Worm (Caenorhabditis elegans) whole organism, L4 larva: Measurements from ENCODE around the gene nas-39.

Experiments
- F10B5.3 ChIP-seq: sonication (generic microtip); optimal IDR thresholded peaks from 2 replicates; lab custom pipeline; 2016; ENCODE audit warnings: mild to moderate bottlenecking, missing genetic modification characterization, missing compliant biosample characterization
- F26F4.8 ChIP-seq: fragments of 200-800 bp; sonication (Bioruptor generic); conservative IDR thresholded peaks from 2 replicates; pipeline ENCODE4 v1.3.6; 2022; ENCODE audit warnings: missing genetic modification characterization, missing compliant biosample characterization
- R02D3.7 ChIP-seq: fragments of 150-350 bp; sonication (generic microtip); optimal IDR thresholded peaks from 3 replicates; lab custom pipeline; 2014; ENCODE audit warnings: missing biosample characterization, missing genetic modification characterization
- T20F7.1 ChIP-seq: fragments of 200-800 bp; sonication (Bioruptor generic); optimal IDR thresholded peaks from 2 replicates; lab custom pipeline; 2018; ENCODE audit warnings: mild to moderate bottlenecking, missing genetic modification characterization, missing compliant biosample characterization
- T26A8.4 ChIP-seq: fragments of 200-800 bp; sonication (Bioruptor generic); IDR thresholded peaks from 2 replicates; pipeline ENCODE4 v1.3.6; 2022; ENCODE audit warnings: missing genetic modification characterization, missing compliant biosample characterization
- Y105C5A.15 ChIP-seq: fragments of 200-800 bp; sonication (Bioruptor generic); IDR thresholded peaks from 2 replicates; pipeline ENCODE4 v1.3.6; 2022; ENCODE audit warnings: missing genetic modification characterization, missing compliant biosample characterization
- Y48G9A.11 ChIP-seq: fragments of 200-800 bp; sonication (Bioruptor generic); IDR thresholded peaks from 2 replicates; pipeline ENCODE4 v1.3.6; 2022; ENCODE audit warnings: missing genetic modification reagents, missing genetic modification characterization, missing compliant biosample characterization
- Y5F2A.4 ChIP-seq: fragments of 200-800 bp; sonication (Bioruptor generic); optimal IDR thresholded peaks from 2 replicates; lab custom pipeline; 2018; ENCODE audit warnings: mild to moderate bottlenecking, missing genetic modification characterization, missing compliant biosample characterization
- Y75B8A.6 ChIP-seq: fragments of 200-800 bp; sonication (Bioruptor generic); IDR thresholded peaks from 2 replicates; pipeline ENCODE4 v1.3.6; 2022; ENCODE audit warnings: missing genetic modification reagents, missing genetic modification characterization, missing compliant biosample characterization
- aly-2 ChIP-seq: sonication (generic microtip); optimal IDR thresholded peaks from 2 replicates; lab custom pipeline; 2018; ENCODE audit warnings: missing biosample characterization, missing genetic modification characterization
- arid-1 ChIP-seq: fragments of 200-800 bp; sonication (Bioruptor generic); conservative IDR thresholded peaks from 2 replicates; pipeline ENCODE4 v1.3.6; 2022; ENCODE audit warnings: missing genetic modification reagents, missing genetic modification characterization, missing compliant biosample characterization
- attf-4 ChIP-seq: sonication (generic microtip); optimal IDR thresholded peaks from 3 replicates; lab custom pipeline; 2017; ENCODE audit warnings: missing biosample characterization, missing genetic modification characterization
- ceh-28 ChIP-seq: fragments of 150-350 bp; optimal IDR thresholded peaks from 2 replicates; lab custom pipeline; 2014; ENCODE audit warnings: missing biosample characterization, missing genetic modification reagents, missing genetic modification characterization
- ceh-32 ChIP-seq: sonication (generic microtip); optimal IDR thresholded peaks from 2 replicates; lab custom pipeline; 2016; ENCODE audit warnings: mild to moderate bottlenecking, missing genetic modification characterization, missing compliant biosample characterization; ENCODE audit not compliant: poor library complexity
- ceh-44 ChIP-seq: fragments of 200-800 bp; sonication (Bioruptor generic); IDR thresholded peaks from 2 replicates; pipeline ENCODE4 v1.3.6; 2022; ENCODE audit warnings: missing genetic modification reagents, missing genetic modification characterization, missing compliant biosample characterization
- ctbp-1 ChIP-seq: fragments of 200-800 bp; sonication (Bioruptor generic); IDR thresholded peaks from 2 replicates; pipeline ENCODE4 v1.3.6; 2022; ENCODE audit warnings: missing genetic modification reagents, missing genetic modification characterization, missing compliant biosample characterization
- daf-8 ChIP-seq: fragments of 200-800 bp; sonication (Bioruptor generic); IDR thresholded peaks from 2 replicates; pipeline ENCODE4 v1.3.6; 2022; ENCODE audit warnings: missing genetic modification characterization, missing compliant biosample characterization
- dmd-8 ChIP-seq: fragments of 200-800 bp; sonication (Bioruptor generic); IDR thresholded peaks from 2 replicates; pipeline ENCODE4 v1.3.6; 2022; ENCODE audit warnings: missing genetic modification characterization, missing compliant biosample characterization
- dmd-9 ChIP-seq: fragments of 200-800 bp; sonication (Bioruptor generic); IDR thresholded peaks from 2 replicates; pipeline ENCODE4 v1.3.6; 2022; ENCODE audit warnings: missing genetic modification reagents, missing genetic modification characterization, missing compliant biosample characterization
- duxl-1 ChIP-seq: sonication (generic microtip); optimal IDR thresholded peaks from 2 replicates; lab custom pipeline; 2016; ENCODE audit warnings: mild to moderate bottlenecking, missing genetic modification characterization, moderate library complexity, missing compliant biosample characterization; ENCODE audit not compliant: poor library complexity
- egl-43 ChIP-seq: fragments of 200-800 bp; sonication (Bioruptor generic); IDR thresholded peaks from 2 replicates; pipeline ENCODE4 v1.3.6; 2022; ENCODE audit warnings: missing genetic modification reagents, missing genetic modification characterization, missing compliant biosample characterization
- fkh-10 ChIP-seq: fragments of 150-350 bp; optimal IDR thresholded peaks from 2 replicates; lab custom pipeline; 2014; ENCODE audit warnings: missing biosample characterization, missing genetic modification reagents, missing genetic modification characterization
- fos-1 ChIP-seq: fragments of 150-350 bp; optimal IDR thresholded peaks from 2 replicates; lab custom pipeline; 2014; ENCODE audit warnings: missing biosample characterization, missing genetic modification characterization
- hif-1 ChIP-seq, 2 experiments: sonication (generic microtip); optimal IDR thresholded peaks; 2 replicates each; lab custom pipeline; 2016 to 2017; ENCODE audit warnings: missing compliant biosample characterization in 2 of 2, missing genetic modification characterization in 2 of 2, missing genetic modification reagents in 2 of 2, missing genotype in 2 of 2, mild to moderate bottlenecking in 1 of 2
- hlh-11 ChIP-seq: fragments of 200-800 bp; sonication (Bioruptor generic); optimal IDR thresholded peaks from 2 replicates; lab custom pipeline; 2018; ENCODE audit warnings: mild to moderate bottlenecking, missing genetic modification characterization, missing compliant biosample characterization
- hmg-1.1 ChIP-seq: fragments of 200-800 bp; sonication (Bioruptor generic); IDR thresholded peaks from 2 replicates; pipeline ENCODE4 v1.3.6; 2022; ENCODE audit warnings: missing genetic modification reagents, missing genetic modification characterization, missing compliant biosample characterization
- lin-1 ChIP-seq: fragments of 200-800 bp; sonication (Bioruptor generic); IDR thresholded peaks from 2 replicates; pipeline ENCODE4 v1.3.6; 2022; ENCODE audit warnings: missing genetic modification reagents, missing genetic modification characterization, missing compliant biosample characterization
- lin-13 ChIP-seq: fragments of 150-350 bp; optimal IDR thresholded peaks from 2 replicates; lab custom pipeline; 2014; ENCODE audit warnings: missing biosample characterization, missing genetic modification reagents, missing genetic modification characterization
- mes-2 ChIP-seq: sonication (generic microtip); optimal IDR thresholded peaks from 2 replicates; lab custom pipeline; 2016; ENCODE audit warnings: missing genotype, mild to moderate bottlenecking, missing genetic modification characterization, missing compliant biosample characterization; ENCODE audit not compliant: poor library complexity, severe bottlenecking
- mxl-3 ChIP-seq: fragments of 200-800 bp; sonication (Bioruptor generic); optimal IDR thresholded peaks from 2 replicates; lab custom pipeline; 2018; ENCODE audit warnings: mild to moderate bottlenecking, missing genetic modification characterization, missing compliant biosample characterization
- nhr-10 ChIP-seq: fragments of 150-350 bp; optimal IDR thresholded peaks from 2 replicates; lab custom pipeline; 2014; ENCODE audit warnings: missing biosample characterization, missing genetic modification characterization
- nhr-102 ChIP-seq: sonication (generic microtip); optimal IDR thresholded peaks from 2 replicates; lab custom pipeline; 2016; ENCODE audit warnings: mild to moderate bottlenecking, missing genetic modification characterization, moderate library complexity, missing compliant biosample characterization
- nhr-11 ChIP-seq: fragments of 150-350 bp; optimal IDR thresholded peaks from 2 replicates; lab custom pipeline; 2014; ENCODE audit warnings: missing biosample characterization, missing genetic modification characterization
- nhr-111 ChIP-seq: fragments of 200-800 bp; sonication (Bioruptor generic); optimal IDR thresholded peaks from 2 replicates; lab custom pipeline; 2018; ENCODE audit warnings: mild to moderate bottlenecking, missing genetic modification characterization, missing compliant biosample characterization
- nhr-25 ChIP-seq: sonication (generic microtip); optimal IDR thresholded peaks from 2 replicates; lab custom pipeline; 2017; ENCODE audit warnings: missing genetic modification characterization, mild to moderate bottlenecking, missing compliant biosample characterization, antibody characterized with exemption, moderate library complexity, borderline replicate concordance; ENCODE audit not compliant: insufficient read depth
- nhr-28 ChIP-seq: fragments of 150-350 bp; optimal IDR thresholded peaks from 2 replicates; lab custom pipeline; 2014; ENCODE audit warnings: missing biosample characterization, missing genetic modification characterization
- nhr-42 ChIP-seq: fragments of 200-800 bp; sonication (Bioruptor generic); IDR thresholded peaks from 2 replicates; pipeline ENCODE4 v1.3.6; 2022; ENCODE audit warnings: missing genetic modification characterization, missing compliant biosample characterization
- nhr-48 ChIP-seq: sonication (generic microtip); optimal IDR thresholded peaks from 2 replicates; lab custom pipeline; 2016; ENCODE audit warnings: mild to moderate bottlenecking, missing genetic modification characterization, missing compliant biosample characterization
- nhr-77 ChIP-seq: fragments of 150-350 bp; optimal IDR thresholded peaks from 2 replicates; lab custom pipeline; 2014; ENCODE audit warnings: missing biosample characterization, missing genetic modification characterization
- php-3 ChIP-seq: fragments of 200-800 bp; sonication (Bioruptor generic); IDR thresholded peaks from 2 replicates; pipeline ENCODE4 v1.3.6; 2022; ENCODE audit warnings: missing genetic modification reagents, missing genetic modification characterization, missing compliant biosample characterization
- saeg-2 ChIP-seq: fragments of 200-800 bp; sonication (Bioruptor generic); IDR thresholded peaks from 2 replicates; pipeline ENCODE4 v1.3.6; 2022; ENCODE audit warnings: missing genetic modification reagents, missing genetic modification characterization, missing compliant biosample characterization
- sdz-12 ChIP-seq: fragments of 200-800 bp; sonication (Bioruptor generic); optimal IDR thresholded peaks from 2 replicates; lab custom pipeline; 2018; ENCODE audit warnings: mild to moderate bottlenecking, missing genetic modification characterization, missing compliant biosample characterization
- set-16 ChIP-seq: fragments of 200-800 bp; sonication (Bioruptor generic); IDR thresholded peaks from 2 replicates; pipeline ENCODE4 v1.3.6; 2022; ENCODE audit warnings: missing genetic modification reagents, missing genetic modification characterization, missing compliant biosample characterization
- snpc-1.2 ChIP-seq: fragments of 200-800 bp; sonication (Bioruptor generic); IDR thresholded peaks from 2 replicates; pipeline ENCODE4 v1.3.6; 2022; ENCODE audit warnings: missing genetic modification reagents, missing genetic modification characterization, missing compliant biosample characterization
- snpc-4 ChIP-seq: fragments of 150-350 bp; optimal IDR thresholded peaks from 2 replicates; lab custom pipeline; 2014; ENCODE audit warnings: missing biosample characterization, missing genetic modification characterization
- spr-1 ChIP-seq: sonication (generic microtip); optimal IDR thresholded peaks from 2 replicates; lab custom pipeline; 2016; ENCODE audit warnings: mild to moderate bottlenecking, missing genetic modification characterization, missing compliant biosample characterization
- spr-3 ChIP-seq: fragments of 200-800 bp; sonication (Bioruptor generic); optimal IDR thresholded peaks from 2 replicates; lab custom pipeline; 2018; ENCODE audit warnings: mild to moderate bottlenecking, missing genetic modification characterization, missing compliant biosample characterization
- tag-97 ChIP-seq: fragments of 200-800 bp; sonication (Bioruptor generic); IDR thresholded peaks from 2 replicates; pipeline ENCODE4 v1.3.6; 2022; ENCODE audit warnings: missing genetic modification characterization, missing compliant biosample characterization
- unc-39 ChIP-seq: sonication (generic microtip); optimal IDR thresholded peaks from 2 replicates; lab custom pipeline; 2017; ENCODE audit warnings: missing biosample characterization, missing genetic modification characterization
- zag-1 ChIP-seq: fragments of 150-350 bp; optimal IDR thresholded peaks from 2 replicates; lab custom pipeline; 2014; ENCODE audit warnings: missing biosample characterization, missing genetic modification characterization
- zfp-2 ChIP-seq: sonication (generic microtip); optimal IDR thresholded peaks from 2 replicates; lab custom pipeline; 2016; ENCODE audit warnings: mild to moderate bottlenecking, missing genetic modification characterization, missing compliant biosample characterization
- ztf-11 ChIP-seq: fragments of 150-350 bp; optimal IDR thresholded peaks from 2 replicates; lab custom pipeline; 2014; ENCODE audit warnings: missing biosample characterization, missing genetic modification characterization
- ztf-7 ChIP-seq: fragments of 150-350 bp; optimal IDR thresholded peaks from 2 replicates; lab custom pipeline; 2014; ENCODE audit warnings: missing biosample characterization, missing genetic modification characterization

nas-39 gene

ce11 chrX:16484681-16485080 lies 28.0 kb downstream of the nas-39 start (continued):
- TF ChIP-seq nhr-48 = no peak
- TF ChIP-seq ceh-44 (GFP tag; lab: Robert Waterston, UW) = no peak
- TF ChIP-seq sdz-12 (GFP tag; lab: Kevin White, UChicago) = no peak
- TF ChIP-seq ceh-28 (tag; lab: Kevin White, UChicago) = no peak
- peak; percentile 63; the same call in 1 of the 2 replicates for TF ChIP-seq ctbp-1 (GFP tag; lab: Robert Waterston, UW)
- no peak for TF ChIP-seq aly-2 (tag; lab: Kevin White, UChicago)
- no peak for TF ChIP-seq nhr-10 (tag; lab: Kevin White, UChicago)
- no peak for TF ChIP-seq T26A8.4 (GFP tag; lab: Robert Waterston, UW)
- no peak for TF ChIP-seq zag-1 (tag; lab: Kevin White, UChicago)
- TF ChIP-seq Y5F2A.4 (GFP tag; lab: Kevin White, UChicago) = no peak
- TF ChIP-seq php-3 (GFP tag; lab: Robert Waterston, UW) = no peak
- no peak for TF ChIP-seq dmd-9 (GFP tag; lab: Robert Waterston, UW)
- no peak for TF ChIP-seq ztf-11 (tag; lab: Kevin White, UChicago)
- TF ChIP-seq spr-1 (tag; lab: Kevin White, UChicago) = no peak
- no peak for TF ChIP-seq R02D3.7
- no peak for TF ChIP-seq daf-8
- TF ChIP-seq F10B5.3 (tag; lab: Kevin White, UChicago) = no peak
- TF ChIP-seq fkh-10 = peak; percentile 85
- no peak for TF ChIP-seq T20F7.1 (GFP tag; lab: Kevin White, UChicago)
- TF ChIP-seq nhr-77 (tag; lab: Kevin White, UChicago) = no peak
- no peak for TF ChIP-seq set-16 (GFP tag; lab: Robert Waterston, UW)
- no peak for TF ChIP-seq spr-3 (GFP tag; lab: Kevin White, UChicago)
- no peak for TF ChIP-seq nhr-28 (tag; lab: Kevin White, UChicago)
- TF ChIP-seq duxl-1 = no peak
- TF ChIP-seq Y105C5A.15 (GFP tag; lab: Robert Waterston, UW) = no peak
- no peak for TF ChIP-seq mes-2 (tag; lab: Kevin White, UChicago)
- TF ChIP-seq egl-43 = no peak
- no peak for TF ChIP-seq mxl-3
- no peak for TF ChIP-seq snpc-4 (tag; lab: Kevin White, UChicago)
- no peak for TF ChIP-seq nhr-111 (GFP tag; lab: Kevin White, UChicago)
- TF ChIP-seq zfp-2 (tag; lab: Kevin White, UChicago) = no peak
- TF ChIP-seq lin-13 (GFP tag; lab: Kevin White, UChicago) = no peak
- no peak for TF ChIP-seq arid-1 (GFP tag; lab: Robert Waterston, UW)
- TF ChIP-seq fos-1 (tag; lab: Kevin White, UChicago) = no peak
- no peak for TF ChIP-seq Y48G9A.11 (GFP tag; lab: Robert Waterston, UW)
- TF ChIP-seq snpc-1.2 (GFP tag; lab: Robert Waterston, UW) = no peak
- TF ChIP-seq nhr-102 (tag; lab: Kevin White, UChicago) = no peak
- no peak for TF ChIP-seq hif-1 (tag; optimal IDR thresholded peaks at IDR 0.05; lab: Kevin White, UChicago)
- no peak for TF ChIP-seq hmg-1.1 (GFP tag; lab: Robert Waterston, UW)
- no peak for TF ChIP-seq tag-97 (GFP tag; lab: Robert Waterston, UW)
- peak; percentile 0 for TF ChIP-seq nhr-11 (tag; lab: Kevin White, UChicago)
- TF ChIP-seq F26F4.8 (GFP tag; lab: Robert Waterston, UW) = no peak
- TF ChIP-seq hlh-11 = peak; percentile 36
- no peak for TF ChIP-seq Y75B8A.6 (GFP tag; lab: Robert Waterston, UW)
- no peak for TF ChIP-seq saeg-2 (GFP tag; lab: Robert Waterston, UW)
- no peak for TF ChIP-seq nhr-42 (GFP tag; lab: Robert Waterston, UW)
- TF ChIP-seq attf-4 (tag; lab: Kevin White, UChicago) = no peak
- no peak for TF ChIP-seq ceh-32 (tag; lab: Kevin White, UChicago)
- no peak for TF ChIP-seq lin-1 (GFP tag; lab: Robert Waterston, UW)
- no peak for TF ChIP-seq nhr-25
- no peak for TF ChIP-seq ztf-7 (tag; lab: Kevin White, UChicago)
- TF ChIP-seq unc-39 = no peak
- TF ChIP-seq dmd-8 = no peak
